Fruit fly (Drosophila melanogaster) whole organism, prepupa: ENCODE measurements around the gene CG10226.
A peak's percentile ranks its signal among the peaks of the same experiment; 100 is the strongest.

Experiments used
- CG10669 ChIP-seq: fragments of 200-800 bp; sonication (Bioruptor generic); optimal IDR thresholded peaks from 3 replicates; lab custom pipeline; 2018; ENCODE audit warnings: missing biosample characterization, mild to moderate bottlenecking, missing genetic modification characterization, moderate library complexity
- CG11762 ChIP-seq: fragments of 200-800 bp; sonication (Bioruptor generic); optimal IDR thresholded peaks from 3 replicates; lab custom pipeline; 2016; ENCODE audit warnings: missing biosample characterization, missing genetic modification characterization; ENCODE audit not compliant: insufficient read depth
- CG11902 ChIP-seq: fragments of 200-800 bp; sonication (Bioruptor generic); optimal IDR thresholded peaks from 3 replicates; lab custom pipeline; 2016; ENCODE audit warnings: missing biosample characterization, missing genetic modification characterization
- CG6276 ChIP-seq: fragments of 200-800 bp; sonication (Bioruptor generic); optimal IDR thresholded peaks from 2 replicates; lab custom pipeline; 2017; ENCODE audit warnings: missing biosample characterization, mild to moderate bottlenecking, missing genetic modification characterization
- Eip93F ChIP-seq: fragments of 200-800 bp; sonication (Bioruptor generic); optimal IDR thresholded peaks from 2 replicates; lab custom pipeline; 2016; ENCODE audit warnings: missing biosample characterization, mild to moderate bottlenecking, missing genetic modification characterization
- Gug ChIP-seq: fragments of 200-800 bp; sonication (Bioruptor generic); IDR thresholded peaks from 2 replicates; pipeline ENCODE4 v1.3.6; 2022; ENCODE audit warnings: missing biosample characterization, missing genetic modification characterization
- dsx ChIP-seq: fragments of 200-800 bp; optimal IDR thresholded peaks from 3 replicates; lab custom pipeline; 2019; ENCODE audit warnings: missing biosample characterization, mild to moderate bottlenecking, missing genetic modification characterization, moderate library complexity; ENCODE audit not compliant: poor library complexity, severe bottlenecking
- eg ChIP-seq: fragments of 200-800 bp; sonication (Bioruptor generic); IDR thresholded peaks from 3 replicates; pipeline ENCODE4 v1.3.6; 2022; ENCODE audit warnings: missing biosample characterization, missing genetic modification characterization
- fd59A ChIP-seq: fragments of 200-800 bp; sonication (Bioruptor generic); optimal IDR thresholded peaks from 2 replicates; lab custom pipeline; 2017; ENCODE audit warnings: missing biosample characterization, mild to moderate bottlenecking, missing genetic modification characterization, missing genetic modification reagents
- lz ChIP-seq: fragments of 200-800 bp; sonication (Bioruptor generic); optimal IDR thresholded peaks from 3 replicates; lab custom pipeline; 2016; ENCODE audit warnings: missing biosample characterization, missing genetic modification characterization
- net ChIP-seq: fragments of 200-800 bp; sonication (Bioruptor generic); optimal IDR thresholded peaks from 3 replicates; lab custom pipeline; 2016; ENCODE audit warnings: missing biosample characterization, missing genetic modification characterization
- ss ChIP-seq, 2 experiments: fragments of 200-800 bp; sonication (Bioruptor generic); optimal IDR thresholded peaks; 2 replicates in 1 of 2; 3 replicates in 1 of 2; lab custom pipeline; 2017 to 2018; ENCODE audit warnings: mild to moderate bottlenecking in 2 of 2, missing biosample characterization in 2 of 2, missing genetic modification characterization in 2 of 2, moderate library complexity in 1 of 2
- vri ChIP-seq: fragments of 200-800 bp; sonication (Bioruptor generic); optimal IDR thresholded peaks from 3 replicates; lab custom pipeline; 2016; ENCODE audit warnings: missing biosample characterization, mild to moderate bottlenecking, missing genetic modification characterization

DNA sequence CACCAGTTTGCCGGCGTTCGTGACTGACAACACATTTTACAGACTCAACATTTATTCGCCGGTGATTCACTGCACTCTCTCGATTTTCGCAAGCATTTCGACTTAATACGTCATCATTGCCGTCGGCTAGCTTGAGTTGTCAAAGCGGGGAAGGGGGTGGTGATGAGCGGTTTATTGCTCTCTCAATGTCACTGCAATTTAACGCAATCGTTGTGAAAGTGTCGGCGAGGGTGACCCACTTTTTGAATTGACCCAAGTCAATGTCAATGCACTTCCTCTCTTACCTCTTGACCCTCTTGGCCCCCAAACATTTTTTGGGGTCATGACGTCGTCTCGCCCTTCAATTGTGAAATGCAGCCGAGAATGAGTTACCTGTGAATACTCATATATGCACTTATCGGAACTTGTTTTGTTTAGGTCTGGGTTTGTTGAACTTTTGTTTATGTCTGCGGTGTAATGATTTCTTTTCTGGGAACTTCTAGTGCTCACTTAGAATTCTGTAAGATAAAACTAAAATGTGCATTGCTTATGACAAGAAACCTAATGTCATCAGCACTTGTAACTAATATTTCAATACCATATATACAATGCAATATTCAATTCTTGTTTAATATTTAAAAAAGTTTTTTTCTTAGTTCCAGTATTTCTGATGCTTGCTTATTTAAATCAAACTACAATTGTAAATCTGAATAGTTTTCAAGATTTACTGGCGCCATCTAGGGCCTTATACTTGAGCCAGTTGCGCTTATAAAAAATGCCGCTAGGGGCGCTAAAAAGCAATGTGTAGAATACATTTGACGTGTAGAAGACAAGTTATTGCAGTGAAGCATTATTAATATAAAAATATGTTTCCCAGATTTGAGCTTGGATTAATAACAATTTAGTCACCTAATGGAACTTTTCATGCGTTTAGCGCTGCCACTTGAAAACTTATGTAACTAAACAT lies 24.3 kb upstream of the CG10226 start:
- TF ChIP-seq net (GFP tag; lab: Kevin White, UChicago) (peak; percentile 12), eg (GFP tag; lab: Robert Waterston, UW) (no peak), CG10669 (GFP tag; lab: Kevin White, UChicago) (no peak), ss (GFP tag; optimal IDR thresholded peaks at IDR 0.05; lab: Kevin White, UChicago) (peak in 1 of 2 experiments; percentile 16), CG11762 (no peak), CG6276 (GFP tag; lab: Kevin White, UChicago) (no peak), fd59A (no peak), Gug (no peak), CG11902 (no peak), lz (GFP tag; lab: Kevin White, UChicago) (peak; percentile 61), Eip93F (no peak), vri (GFP tag; lab: Kevin White, UChicago) (no peak), dsx (peak; percentile 21)
